Worm (Caenorhabditis elegans) whole organism, early embryonic: Measurements from ENCODE around the gene F53E10.6.
"Not testable (repeated sequence)": the region's sequence is repeated elsewhere in the genome, so short reads cannot be mapped to it uniquely, and the experiment has no call there.

Experiments used
- B0310.2 ChIP-seq: sonication (generic microtip); optimal IDR thresholded peaks from 2 replicates; lab custom pipeline; 2016; ENCODE audit warnings: mild to moderate bottlenecking, missing genetic modification characterization, missing compliant biosample characterization
- F13C5.2 ChIP-seq: sonication (generic microtip); optimal IDR thresholded peaks from 2 replicates; lab custom pipeline; 2017; ENCODE audit warnings: mild to moderate bottlenecking, missing genetic modification characterization, inconsistent platforms, missing compliant biosample characterization
- aly-1 ChIP-seq: sonication (generic microtip); optimal IDR thresholded peaks from 2 replicates; lab custom pipeline; 2016; ENCODE audit warnings: missing genetic modification characterization, missing compliant biosample characterization
- ama-1 ChIP-seq: fragments of 150-350 bp; optimal IDR thresholded peaks from 2 replicates; lab custom pipeline; 2014
- ceh-13 ChIP-seq: fragments of 200-800 bp; sonication (Bioruptor generic); optimal IDR thresholded peaks from 2 replicates; lab custom pipeline; 2018; ENCODE audit warnings: mild to moderate bottlenecking, missing genetic modification characterization, missing compliant biosample characterization
- ceh-36 ChIP-seq: sonication (generic microtip); optimal IDR thresholded peaks from 2 replicates; lab custom pipeline; 2016; ENCODE audit warnings: missing genetic modification characterization, inconsistent platforms, missing compliant biosample characterization
- ets-7 ChIP-seq: sonication (generic microtip); optimal IDR thresholded peaks from 2 replicates; lab custom pipeline; 2016; ENCODE audit warnings: missing genotype, missing genetic modification characterization, missing compliant biosample characterization
- flt-1 ChIP-seq: fragments of 200-800 bp; sonication (Bioruptor generic); IDR thresholded peaks from 2 replicates; pipeline ENCODE4 v1.3.6; 2022; ENCODE audit warnings: missing genetic modification characterization, missing compliant biosample characterization
- hmbx-1 ChIP-seq: sonication (generic microtip); optimal IDR thresholded peaks from 2 replicates; lab custom pipeline; 2016; ENCODE audit warnings: mild to moderate bottlenecking, missing genetic modification characterization, missing compliant biosample characterization
- hmg-4 ChIP-seq: fragments of 200-800 bp; sonication (Bioruptor generic); optimal IDR thresholded peaks from 2 replicates; lab custom pipeline; 2018; ENCODE audit warnings: mild to moderate bottlenecking, missing genetic modification characterization, missing compliant biosample characterization
- hnd-1 ChIP-seq: sonication (generic microtip); optimal IDR thresholded peaks from 2 replicates; lab custom pipeline; 2016; ENCODE audit warnings: missing genetic modification characterization, missing compliant biosample characterization
- pes-1 ChIP-seq: fragments of 200-800 bp; sonication (Bioruptor generic); IDR thresholded peaks from 2 replicates; pipeline ENCODE4 v1.3.6; 2022; ENCODE audit warnings: missing genetic modification reagents, missing genetic modification characterization, missing compliant biosample characterization
- scrt-1 ChIP-seq: fragments of 200-800 bp; sonication (Bioruptor generic); IDR thresholded peaks from 2 replicates; pipeline ENCODE4 v1.3.6; 2022; ENCODE audit warnings: missing genetic modification characterization, missing compliant biosample characterization
- sea-1 ChIP-seq: fragments of 200-800 bp; sonication (Bioruptor generic); conservative IDR thresholded peaks from 2 replicates; pipeline ENCODE4 v1.3.6; 2022; ENCODE audit warnings: missing genetic modification characterization, missing compliant biosample characterization
- tbx-11 ChIP-seq: fragments of 200-800 bp; sonication (Bioruptor generic); IDR thresholded peaks from 2 replicates; pipeline ENCODE4 v1.3.6; 2022; ENCODE audit warnings: missing genetic modification characterization, missing compliant biosample characterization
- tbx-37 ChIP-seq: fragments of 200-800 bp; sonication (Bioruptor generic); conservative IDR thresholded peaks from 2 replicates; pipeline ENCODE4 v1.3.6; 2022; ENCODE audit warnings: missing genetic modification reagents, missing genetic modification characterization, missing compliant biosample characterization
- tra-4 ChIP-seq: sonication (generic microtip); optimal IDR thresholded peaks from 2 replicates; lab custom pipeline; 2017; ENCODE audit warnings: missing genetic modification characterization, missing compliant biosample characterization

F53E10.6 gene

ce11 chrV:2575716-2576115, 27.1 kb downstream of the F53E10.6 start:
- TF ChIP-seq tbx-11 (GFP tag; lab: Robert Waterston, UW) = no peak
- TF ChIP-seq pes-1 = no peak
- no peak for TF ChIP-seq hmg-4 (GFP tag; lab: Kevin White, UChicago)
- no peak for TF ChIP-seq tbx-37 (GFP tag; lab: Robert Waterston, UW)
- TF ChIP-seq F13C5.2 (tag; lab: Kevin White, UChicago) = no peak
- no peak for TF ChIP-seq ama-1 (lab: Kevin White, UChicago)
- no peak for TF ChIP-seq flt-1 (GFP tag; lab: Robert Waterston, UW)
- no peak for TF ChIP-seq scrt-1 (GFP tag; lab: Robert Waterston, UW)
- no peak for TF ChIP-seq tra-4 (tag; lab: Kevin White, UChicago)
- no peak for TF ChIP-seq ceh-13 (GFP tag; lab: Kevin White, UChicago)

- TF ChIP-seq tra-4 (tag; lab: Kevin White, UChicago) (no peak), hmbx-1 (no peak), scrt-1 (GFP tag; lab: Robert Waterston, UW) (no peak), tbx-11 (GFP tag; lab: Robert Waterston, UW) (no peak), ceh-13 (GFP tag; lab: Kevin White, UChicago) (no peak), tbx-37 (GFP tag; lab: Robert Waterston, UW) (no peak), B0310.2 (tag; lab: Kevin White, UChicago) (no peak), aly-1 (tag; lab: Kevin White, UChicago) (no peak), ets-7 (tag; lab: Kevin White, UChicago) (no peak), ceh-36 (no peak), flt-1 (GFP tag; lab: Robert Waterston, UW) (no peak), F13C5.2 (tag; lab: Kevin White, UChicago) (no peak), sea-1 (GFP tag; lab: Robert Waterston, UW) (no peak), hnd-1 (tag; lab: Kevin White, UChicago) (no peak), pes-1 (no peak), hmg-4 (GFP tag; lab: Kevin White, UChicago) (no peak), ama-1 (lab: Kevin White, UChicago) (no peak)
These were observed 29.0 kb downstream of the F53E10.6 start, which contains the start of gene nhr-290 for ce11 chrV:2573881-2574280. Gene nhr-290 (plus strand): TSS chrV:2574181.

- TF ChIP-seq tbx-37 (GFP tag; lab: Robert Waterston, UW) (no peak), tra-4 (tag; lab: Kevin White, UChicago) (no peak), ets-7 (tag; lab: Kevin White, UChicago) (no peak), sea-1 (GFP tag; lab: Robert Waterston, UW) (no peak), hnd-1 (tag; lab: Kevin White, UChicago) (no peak), ama-1 (lab: Kevin White, UChicago) (no peak), F13C5.2 (tag; lab: Kevin White, UChicago) (no peak), B0310.2 (tag; lab: Kevin White, UChicago) (no peak), pes-1 (no peak), ceh-13 (GFP tag; lab: Kevin White, UChicago) (no peak), hmg-4 (GFP tag; lab: Kevin White, UChicago) (no peak), flt-1 (GFP tag; lab: Robert Waterston, UW) (no peak), scrt-1 (GFP tag; lab: Robert Waterston, UW) (no peak), ceh-36 (no peak), tbx-11 (GFP tag; lab: Robert Waterston, UW) (no peak), aly-1 (tag; lab: Kevin White, UChicago) (no peak), hmbx-1 (no peak)
These were observed 29.8 kb downstream of the F53E10.6 start, which contains the start of gene srj-20 for ce11 chrV:2573108-2573507. Gene srj-20 (minus strand): TSS chrV:2573208.

ce11 chrV:2570643-2571042, 32.2 kb downstream of the F53E10.6 start, which contains the start of gene srj-19:
Gene srj-19 (minus strand): TSS chrV:2570743.
- no peak for TF ChIP-seq hnd-1 (tag; lab: Kevin White, UChicago)
- no peak for TF ChIP-seq tbx-37 (GFP tag; lab: Robert Waterston, UW)

ce11 chrV:2565525-2565924, 37.3 kb downstream of the F53E10.6 start, which contains the start of gene Y45G12C.1:
Gene Y45G12C.1 (plus strand): TSS chrV:2565683.
- TF ChIP-seq F13C5.2 (tag; lab: Kevin White, UChicago) (no peak), ama-1 (lab: Kevin White, UChicago) (no peak), sea-1 (GFP tag; lab: Robert Waterston, UW) (no peak), B0310.2 (tag; lab: Kevin White, UChicago) (no peak), hmbx-1 (no peak), pes-1 (no peak), hnd-1 (tag; lab: Kevin White, UChicago) (no peak), ets-7 (tag; lab: Kevin White, UChicago) (no peak), tbx-11 (GFP tag; lab: Robert Waterston, UW) (no peak), flt-1 (GFP tag; lab: Robert Waterston, UW) (no peak), tra-4 (tag; lab: Kevin White, UChicago) (no peak), tbx-37 (GFP tag; lab: Robert Waterston, UW) (no peak), hmg-4 (GFP tag; lab: Kevin White, UChicago) (no peak), scrt-1 (GFP tag; lab: Robert Waterston, UW) (no peak), aly-1 (tag; lab: Kevin White, UChicago) (no peak), ceh-13 (GFP tag; lab: Kevin White, UChicago) (no peak), ceh-36 (no peak)

ce11 chrV:2561390-2561789, 41.5 kb downstream of the F53E10.6 start, which contains the start of gene gst-10:
Gene gst-10 (plus strand): TSS chrV:2561690.
- not testable (repeated sequence) for TF ChIP-seq ceh-13 (GFP tag; lab: Kevin White, UChicago); tra-4 (tag; lab: Kevin White, UChicago); pes-1
